Worm (Caenorhabditis elegans): ENCODE measurements around the gene srw-101.

The srw-101 gene

DNA sequence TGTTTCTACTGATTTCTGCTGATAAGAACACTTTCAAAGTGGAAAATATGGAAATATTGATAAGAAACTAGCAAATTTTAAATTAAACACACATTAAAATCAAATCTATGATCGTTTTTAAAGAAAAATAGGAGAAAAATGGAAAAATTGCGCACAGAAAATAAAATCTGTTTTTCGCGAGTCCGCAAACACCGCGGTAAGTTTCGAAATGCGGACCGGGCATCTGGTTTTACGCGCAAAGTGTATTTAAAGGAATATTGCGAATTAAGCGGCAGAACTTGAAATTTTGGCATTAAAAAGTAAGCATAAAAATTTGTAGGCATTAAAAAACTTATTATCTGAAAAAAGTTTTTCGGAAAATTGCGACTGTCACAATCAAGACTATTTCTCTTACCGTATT, 51.1 kb downstream of the srw-101 start:
- no peak for TF ChIP-seq nhr-12 (tag; optimal IDR thresholded peaks at IDR 0.05)
- no peak for TF ChIP-seq unc-120 (tag; optimal IDR thresholded peaks at IDR 0.05; ENCODE audit: poor library complexity, severe bottlenecking)
- no peak for TF ChIP-seq pha-4 (tag; optimal IDR thresholded peaks at IDR 0.05)
- no peak for TF ChIP-seq ceh-43 (GFP tag; optimal IDR thresholded peaks at IDR 0.05)
- no peak for TF ChIP-seq elt-1 (tag; optimal IDR thresholded peaks at IDR 0.05; ENCODE audit: borderline replicate concordance, insufficient read depth)
- no peak for TF ChIP-seq blmp-1 (tag; optimal IDR thresholded peaks at IDR 0.05)
- TF ChIP-seq drap-1 (GFP tag; optimal IDR thresholded peaks at IDR 0.05), result no peak
